Fruit fly (Drosophila melanogaster): Measurements from ENCODE around the gene XNP.

XNP gene

DNA sequence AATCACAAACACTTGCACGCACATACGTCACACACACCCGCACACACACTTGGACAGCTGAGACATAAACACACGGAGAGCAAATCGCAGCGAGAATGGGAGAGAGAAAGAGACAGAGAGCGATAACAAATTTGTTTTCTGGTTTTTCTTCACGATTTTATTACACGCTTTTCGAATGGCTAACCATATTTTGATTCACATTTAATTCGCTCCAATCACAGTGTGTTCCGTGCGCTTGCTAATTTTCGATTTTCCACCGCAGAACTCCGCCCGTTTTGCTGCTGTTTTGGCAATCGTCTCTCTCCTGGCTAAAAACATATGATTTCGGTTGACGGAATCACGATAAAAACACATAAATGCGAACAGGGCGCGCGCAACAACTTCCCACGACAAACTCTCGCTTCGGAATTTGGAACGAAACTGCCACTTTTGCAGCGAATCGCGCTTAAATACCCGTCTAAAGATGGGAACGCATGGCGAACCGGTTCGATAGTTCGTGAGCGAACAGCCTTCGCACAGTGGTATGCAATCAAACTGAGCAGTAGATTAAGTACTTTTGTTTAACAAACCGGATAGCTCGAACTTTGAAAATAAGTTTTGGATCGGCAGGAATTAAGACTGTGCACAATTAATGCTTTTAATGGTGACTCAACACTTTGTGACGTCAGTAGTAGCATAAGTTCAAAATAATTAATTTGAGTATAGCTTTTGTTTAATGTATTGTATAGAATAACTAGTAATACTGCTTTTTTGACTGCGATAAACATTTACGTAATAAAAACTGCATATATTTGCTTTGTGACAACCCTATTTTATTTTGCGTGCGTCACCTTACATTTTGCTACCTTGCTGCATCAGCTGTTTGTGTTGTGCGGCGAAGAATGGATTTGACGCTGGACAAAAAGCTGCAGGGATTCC is 9.7 kb downstream of the XNP start, which contains the start of the genes Fur1 and Vps33B (continued):
- TF ChIP-seq Sox100B (GFP tag; optimal IDR thresholded peaks at IDR 0.05) (peak; percentile 96), bowl (GFP tag; IDR thresholded peaks at IDR 0.05) (peak; percentile 74), Fer3 (tag; optimal IDR thresholded peaks at IDR 0.05) (peak; percentile 94), B-H2 (GFP tag; optimal IDR thresholded peaks at IDR 0.05) (peak; percentile 97), Oli (tag; optimal IDR thresholded peaks at IDR 0.05) (peak; percentile 97), ro (GFP tag; IDR thresholded peaks at IDR 0.05) (peak; percentile 76), kay (GFP tag; optimal IDR thresholded peaks at IDR 0.05) (peak; percentile 97), CkIIα-i1 (GFP tag; IDR thresholded peaks at IDR 0.05) (peak; percentile 17; the same call in 1 of the 2 replicates), CG34224 (GFP tag; IDR thresholded peaks at IDR 0.05; ENCODE audit: partially characterized antibody) (peak; percentile 73), Jarid2 (GFP tag; optimal IDR thresholded peaks at IDR 0.05) (peak; percentile 99), CrebB (tag; optimal IDR thresholded peaks at IDR 0.05) (peak; percentile 94), Dll (GFP tag; IDR thresholded peaks at IDR 0.05; ENCODE audit: partially characterized antibody) (peak; percentile 85), ttk (GFP tag; IDR thresholded peaks at IDR 0.05) (peak; percentile 91; the same call in 1 of the 2 replicates), gt (GFP tag; IDR thresholded peaks at IDR 0.05) (peak; percentile 88), CG6175 (GFP tag; IDR thresholded peaks at IDR 0.05) (peak; percentile 84), CG7357 (GFP tag; IDR thresholded peaks at IDR 0.05) (peak; percentile 85), H2.0 (GFP tag; IDR thresholded peaks at IDR 0.05) (peak; percentile 94), CG14441 (GFP tag; IDR thresholded peaks at IDR 0.05) (peak; percentile 92), slp2 (GFP tag; optimal IDR thresholded peaks at IDR 0.05) (peak; percentile 97), CTCF (GFP tag; optimal IDR thresholded peaks at IDR 0.05) (peak; percentile 64), HHEX (GFP tag; optimal IDR thresholded peaks at IDR 0.05) (peak; percentile 96), peb (GFP tag; IDR thresholded peaks at IDR 0.05) (peak; percentile 88), slou (GFP tag; optimal IDR thresholded peaks at IDR 0.05) (peak; percentile 95), ewg (GFP tag; optimal IDR thresholded peaks at IDR 0.05) (peak; percentile 94), CG9817 (tag; optimal IDR thresholded peaks at IDR 0.05) (peak; percentile 96), unc-4 (GFP tag; IDR thresholded peaks at IDR 0.05; ENCODE audit: partially characterized antibody) (peak; percentile 70), grn (GFP tag; optimal IDR thresholded peaks at IDR 0.05) (peak; percentile 83), trem (tag; optimal IDR thresholded peaks at IDR 0.05) (peak; percentile 95), CG12071 (GFP tag; optimal IDR thresholded peaks at IDR 0.05) (peak; percentile 92), tin (GFP tag; optimal IDR thresholded peaks at IDR 0.05) (peak; percentile 99), mirr (GFP tag; optimal IDR thresholded peaks at IDR 0.05) (peak; percentile 94), CG7839 (tag; optimal IDR thresholded peaks at IDR 0.05) (peak; percentile 97), ato (GFP tag; IDR thresholded peaks at IDR 0.05; ENCODE audit: partially characterized antibody) (peak; percentile 68), wor (GFP tag; IDR thresholded peaks at IDR 0.05) (peak; percentile 94), org-1 (GFP tag; optimal IDR thresholded peaks at IDR 0.05) (peak; percentile 95), Dad (GFP tag; optimal IDR thresholded peaks at IDR 0.05) (peak; percentile 98), Ada2b (GFP tag; IDR thresholded peaks at IDR 0.05) (peak; percentile 95), gfzf (GFP tag; optimal IDR thresholded peaks at IDR 0.05) (peak; percentile 43), yki (optimal IDR thresholded peaks at IDR 0.05) (peak; percentile 33), Xrp1 (GFP tag; IDR thresholded peaks at IDR 0.05) (peak; percentile 96), mld (GFP tag; IDR thresholded peaks at IDR 0.05; ENCODE audit: partially characterized antibody) (peak; percentile 67; the same call in 1 of the 3 replicates), gcm (GFP tag; optimal IDR thresholded peaks at IDR 0.05) (peak; percentile 94), CG2120 (GFP tag; optimal IDR thresholded peaks at IDR 0.05) (peak; percentile 99), zen (tag; optimal IDR thresholded peaks at IDR 0.05) (peak; percentile 96), Blimp-1 (GFP tag; optimal IDR thresholded peaks at IDR 0.05) (peak; percentile 93), hkb (optimal IDR thresholded peaks at IDR 0.05) (peak; percentile 79), hkb (GFP tag; IDR thresholded peaks at IDR 0.05) (peak; percentile 95), HLHmδ (GFP tag; optimal IDR thresholded peaks at IDR 0.05) (peak; percentile 69), kni (GFP tag; optimal IDR thresholded peaks at IDR 0.05) (peak; percentile 92)

All from whole organism, embryonic.